Worm (Caenorhabditis elegans): ENCODE data around the gene nstp-4.

Gene nstp-4

DNA sequence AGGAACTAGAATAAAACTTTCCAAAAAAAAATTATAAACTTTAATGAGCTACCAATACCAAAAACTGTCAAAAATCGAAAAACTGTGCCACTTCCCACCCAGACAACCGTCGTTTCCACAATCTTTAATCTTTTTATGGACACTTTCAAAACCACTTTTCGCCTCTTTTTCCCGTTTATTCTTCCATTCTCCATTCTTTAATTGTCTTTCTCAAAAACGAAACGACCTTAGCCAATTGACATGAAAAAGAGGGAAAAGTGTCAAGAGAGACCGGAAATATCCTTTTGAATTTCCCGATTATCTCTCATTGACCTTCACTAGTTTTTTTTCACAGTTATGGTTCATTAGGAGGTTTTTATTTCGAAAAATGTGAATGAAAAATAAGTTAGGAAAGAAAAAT is 17.1 kb upstream of the nstp-4 start:
- TF ChIP-seq ztf-23 (GFP tag; IDR thresholded peaks at IDR 0.05) (no peak), med-1 (GFP tag; optimal IDR thresholded peaks at IDR 0.05; ENCODE audit: insufficient read depth) (no peak), ref-1 (GFP tag; conservative IDR thresholded peaks at IDR 0.05) (no peak), cog-1 (tag; optimal IDR thresholded peaks at IDR 0.05) (no peak), klf-2 (GFP tag; conservative IDR thresholded peaks at IDR 0.05) (no peak), ztf-29 (GFP tag; IDR thresholded peaks at IDR 0.05) (no peak), tab-1 (GFP tag; IDR thresholded peaks at IDR 0.05) (no peak), flt-1 (GFP tag; IDR thresholded peaks at IDR 0.05) (no peak), T22C8.4 (GFP tag; IDR thresholded peaks at IDR 0.05) (no peak)

DNA sequence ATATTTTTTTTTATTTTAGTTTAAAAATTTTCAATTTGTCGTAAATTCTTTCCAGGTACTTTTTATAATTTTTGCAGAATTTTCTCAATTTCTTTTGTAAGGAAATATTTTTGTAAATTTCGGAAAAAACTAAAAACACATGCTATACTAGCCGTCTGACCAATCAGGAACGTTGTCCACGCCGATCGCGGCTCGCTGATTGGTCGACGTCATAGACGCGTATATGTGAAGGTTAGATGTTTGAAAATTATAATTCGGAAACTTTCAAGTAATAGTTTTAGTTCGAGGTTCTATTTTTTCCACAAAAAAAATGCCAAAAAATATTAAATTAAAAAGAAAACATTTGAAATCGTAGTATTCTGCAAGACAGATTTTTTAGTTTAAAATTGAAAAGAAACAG is 16.4 kb upstream of the nstp-4 start:
- no peak for TF ChIP-seq ref-1 (GFP tag; conservative IDR thresholded peaks at IDR 0.05)
- TF ChIP-seq ztf-29 (GFP tag; IDR thresholded peaks at IDR 0.05) = no peak
- TF ChIP-seq cog-1 (tag; optimal IDR thresholded peaks at IDR 0.05) = no peak
- TF ChIP-seq T22C8.4 (GFP tag; IDR thresholded peaks at IDR 0.05) = no peak
- no peak for TF ChIP-seq flt-1 (GFP tag; IDR thresholded peaks at IDR 0.05)
- TF ChIP-seq ztf-23 (GFP tag; IDR thresholded peaks at IDR 0.05) = no peak
- no peak for TF ChIP-seq klf-2 (GFP tag; conservative IDR thresholded peaks at IDR 0.05)

DNA sequence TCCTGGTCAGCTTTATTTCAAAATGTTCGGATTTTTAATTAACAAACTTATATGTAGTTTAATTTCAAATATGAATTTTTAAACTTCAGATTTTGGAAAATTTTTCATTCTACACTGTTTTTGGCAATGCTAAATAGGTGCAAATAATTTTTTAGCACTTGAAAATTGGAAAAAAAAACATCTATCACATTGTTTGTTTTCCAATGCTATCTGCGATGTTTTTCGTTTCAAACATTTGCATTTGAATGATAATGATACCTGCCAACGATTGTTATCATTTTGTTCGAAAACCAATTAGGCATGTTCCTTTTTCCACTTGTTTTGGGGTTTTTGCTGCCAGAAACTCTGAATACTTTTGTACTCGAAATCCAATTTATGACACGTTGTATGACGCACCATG is 13.7 kb upstream of the nstp-4 start, which contains the start of gene C03H5.4:
TSS of gene C03H5.4 (plus strand) at position 301 of the 400 bp plus-strand sequence.
- no peak for TF ChIP-seq ztf-29 (GFP tag; IDR thresholded peaks at IDR 0.05)
- no peak for TF ChIP-seq med-1 (GFP tag; optimal IDR thresholded peaks at IDR 0.05; ENCODE audit: insufficient read depth)
- no peak for TF ChIP-seq ztf-23 (GFP tag; IDR thresholded peaks at IDR 0.05)
- TF ChIP-seq T22C8.4 (GFP tag; IDR thresholded peaks at IDR 0.05) = no peak
- TF ChIP-seq klf-2 (GFP tag; conservative IDR thresholded peaks at IDR 0.05) = no peak
- TF ChIP-seq cog-1 (tag; optimal IDR thresholded peaks at IDR 0.05) = no peak
- no peak for TF ChIP-seq flt-1 (GFP tag; IDR thresholded peaks at IDR 0.05)
- TF ChIP-seq tab-1 (GFP tag; IDR thresholded peaks at IDR 0.05) = no peak
- no peak for TF ChIP-seq ref-1 (GFP tag; conservative IDR thresholded peaks at IDR 0.05)

DNA sequence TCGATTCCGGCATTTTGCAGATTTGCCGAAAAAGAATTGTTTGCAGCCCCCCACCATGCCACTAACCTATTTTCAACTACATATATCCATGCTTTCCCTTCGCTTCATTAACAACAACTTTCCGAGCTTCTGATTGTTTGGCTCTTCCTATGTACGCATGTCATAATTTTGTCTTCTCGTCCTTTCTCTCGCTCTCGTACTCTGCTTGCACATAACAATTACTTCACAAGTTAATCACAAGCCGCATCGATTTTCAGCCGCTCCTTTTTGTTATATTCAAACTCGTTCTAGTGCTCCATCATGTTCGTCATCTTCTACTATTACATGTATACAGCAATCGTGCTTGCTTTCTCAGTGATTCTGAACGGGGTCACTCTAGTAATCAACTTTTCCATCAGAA is 10.3 kb upstream of the nstp-4 start, which contains the start of gene C03H5.9:
TSS of gene C03H5.9 (plus strand) at position 301 of the 400 bp plus-strand sequence.
- TF ChIP-seq tab-1 (GFP tag; IDR thresholded peaks at IDR 0.05) (no peak), klf-2 (GFP tag; conservative IDR thresholded peaks at IDR 0.05) (no peak), med-1 (GFP tag; optimal IDR thresholded peaks at IDR 0.05; ENCODE audit: insufficient read depth) (no peak), T22C8.4 (GFP tag; IDR thresholded peaks at IDR 0.05) (no peak), ztf-23 (GFP tag; IDR thresholded peaks at IDR 0.05) (no peak), ref-1 (GFP tag; conservative IDR thresholded peaks at IDR 0.05) (no peak), flt-1 (GFP tag; IDR thresholded peaks at IDR 0.05) (no peak), cog-1 (tag; optimal IDR thresholded peaks at IDR 0.05) (no peak), ztf-29 (GFP tag; IDR thresholded peaks at IDR 0.05) (no peak)

DNA sequence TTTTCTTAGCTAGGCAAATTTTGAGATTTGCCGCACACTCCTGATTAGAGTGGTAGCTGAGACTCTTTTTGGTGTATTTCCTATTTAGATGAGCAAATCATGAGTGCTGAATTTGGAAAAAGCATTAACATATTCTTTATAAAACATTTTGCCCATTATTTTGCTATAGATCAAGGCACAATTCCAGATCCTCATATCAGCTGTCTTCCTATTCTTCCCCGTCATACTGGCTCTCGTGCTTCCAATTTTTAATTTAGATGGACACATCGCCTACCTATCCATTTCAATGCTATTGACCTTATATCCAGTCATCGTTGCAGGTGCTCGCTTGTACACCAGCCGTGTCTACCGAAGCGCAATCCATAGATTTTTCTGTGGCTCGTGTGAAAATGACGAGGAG is 8.7 kb upstream of the nstp-4 start, which contains the start of gene C03H5.7:
TSS of gene C03H5.7 (plus strand) at position 301 of the 400 bp plus-strand sequence.
- TF ChIP-seq cog-1 (tag; optimal IDR thresholded peaks at IDR 0.05) (no peak), ztf-23 (GFP tag; IDR thresholded peaks at IDR 0.05) (no peak), ref-1 (GFP tag; conservative IDR thresholded peaks at IDR 0.05) (no peak), ztf-29 (GFP tag; IDR thresholded peaks at IDR 0.05) (no peak), tab-1 (GFP tag; IDR thresholded peaks at IDR 0.05) (no peak), med-1 (GFP tag; optimal IDR thresholded peaks at IDR 0.05; ENCODE audit: insufficient read depth) (no peak), T22C8.4 (GFP tag; IDR thresholded peaks at IDR 0.05) (no peak), flt-1 (GFP tag; IDR thresholded peaks at IDR 0.05) (no peak), klf-2 (GFP tag; conservative IDR thresholded peaks at IDR 0.05) (no peak)

DNA sequence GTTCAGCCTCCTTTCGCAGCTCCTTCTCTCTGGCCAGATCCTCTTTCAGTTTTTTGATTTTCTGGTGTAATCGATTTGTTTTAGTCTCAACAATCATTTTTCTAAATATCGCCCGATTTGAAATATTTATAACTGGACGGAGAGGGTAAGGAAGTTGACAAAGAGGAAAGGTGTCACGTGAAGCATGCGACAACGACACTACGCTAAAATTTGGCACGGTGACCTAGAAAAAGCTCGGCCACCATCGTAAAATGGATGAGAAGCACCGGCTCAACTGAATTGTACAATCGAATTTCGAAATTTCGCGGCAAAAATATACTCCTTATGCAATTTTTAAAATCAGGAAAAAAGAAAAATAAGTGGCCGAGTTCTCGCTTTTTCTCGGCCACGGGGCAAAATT is 3.4 kb upstream of the nstp-4 start, which contains the start of gene C03H5.5:
TSS of gene C03H5.5 (minus strand) at position 101 of the 400 bp plus-strand sequence.
- TF ChIP-seq med-1 (GFP tag; optimal IDR thresholded peaks at IDR 0.05; ENCODE audit: insufficient read depth) = no peak
- no peak for TF ChIP-seq ztf-29 (GFP tag; IDR thresholded peaks at IDR 0.05)
- TF ChIP-seq tab-1 (GFP tag; IDR thresholded peaks at IDR 0.05) = no peak
- TF ChIP-seq klf-2 (GFP tag; conservative IDR thresholded peaks at IDR 0.05) = no peak
- TF ChIP-seq cog-1 (tag; optimal IDR thresholded peaks at IDR 0.05) = no peak
- no peak for TF ChIP-seq ref-1 (GFP tag; conservative IDR thresholded peaks at IDR 0.05)
- no peak for TF ChIP-seq ztf-23 (GFP tag; IDR thresholded peaks at IDR 0.05)
- no peak for TF ChIP-seq T22C8.4 (GFP tag; IDR thresholded peaks at IDR 0.05)
- TF ChIP-seq flt-1 (GFP tag; IDR thresholded peaks at IDR 0.05) = no peak

DNA sequence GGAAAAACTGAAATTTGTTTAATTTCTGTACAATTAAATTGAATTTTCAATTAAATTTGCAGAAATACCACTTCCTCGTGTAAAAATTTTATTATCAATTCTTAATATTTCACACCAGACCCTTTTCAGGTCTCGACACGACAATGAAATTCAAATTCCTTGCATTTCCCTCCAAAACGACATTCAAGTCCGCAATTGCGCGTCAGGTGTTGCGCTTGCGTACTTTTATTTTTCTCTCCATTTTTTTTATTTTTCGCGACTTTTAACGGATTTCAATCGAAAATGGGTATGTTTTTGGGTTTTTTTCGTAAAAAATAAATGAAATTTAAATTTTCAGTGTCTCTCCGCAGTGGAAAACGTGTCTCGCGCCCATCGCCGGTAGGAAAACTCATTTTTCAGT is 2.7 kb upstream of the nstp-4 start, which contains the start of gene C03H5.3:
TSS of gene C03H5.3 (plus strand) at position 132 of the 400 bp plus-strand sequence.
- TF ChIP-seq ztf-23 (GFP tag; IDR thresholded peaks at IDR 0.05) (no peak), T22C8.4 (GFP tag; IDR thresholded peaks at IDR 0.05) (no peak), flt-1 (GFP tag; IDR thresholded peaks at IDR 0.05) (no peak), klf-2 (GFP tag; conservative IDR thresholded peaks at IDR 0.05) (no peak), med-1 (GFP tag; optimal IDR thresholded peaks at IDR 0.05; ENCODE audit: insufficient read depth) (no peak), cog-1 (tag; optimal IDR thresholded peaks at IDR 0.05) (no peak), tab-1 (GFP tag; IDR thresholded peaks at IDR 0.05) (no peak), ref-1 (GFP tag; conservative IDR thresholded peaks at IDR 0.05) (no peak), ztf-29 (GFP tag; IDR thresholded peaks at IDR 0.05) (no peak)

DNA sequence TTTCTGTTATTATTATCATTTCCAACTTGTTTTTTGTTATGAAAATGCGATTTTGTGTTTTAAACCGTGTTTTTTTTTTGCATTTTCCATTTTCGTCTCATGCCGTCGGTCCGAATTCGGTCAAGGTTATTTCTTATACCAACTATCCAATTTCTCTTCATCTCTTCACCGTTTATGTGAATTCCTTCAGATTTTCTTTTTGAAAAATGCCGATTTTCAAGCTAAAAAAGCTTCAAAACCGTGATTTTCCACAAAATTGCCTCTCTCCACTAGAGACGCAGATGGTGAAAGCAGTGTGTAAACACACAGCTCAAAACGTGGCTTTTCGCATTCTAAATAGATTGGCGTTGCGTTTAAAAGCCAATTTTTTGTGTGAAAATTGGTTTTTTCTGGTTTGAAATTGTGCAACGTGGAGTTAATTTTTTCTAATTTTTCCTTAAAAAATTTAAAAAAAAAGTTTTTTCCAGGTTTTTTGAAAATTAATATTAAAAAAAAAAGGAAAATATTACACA is 733 bp upstream of the nstp-4 start:
- TF ChIP-seq ref-1 (GFP tag; conservative IDR thresholded peaks at IDR 0.05) (no peak), tab-1 (GFP tag; IDR thresholded peaks at IDR 0.05) (no peak), med-1 (GFP tag; optimal IDR thresholded peaks at IDR 0.05; ENCODE audit: insufficient read depth) (no peak), klf-2 (GFP tag; conservative IDR thresholded peaks at IDR 0.05) (no peak)

DNA sequence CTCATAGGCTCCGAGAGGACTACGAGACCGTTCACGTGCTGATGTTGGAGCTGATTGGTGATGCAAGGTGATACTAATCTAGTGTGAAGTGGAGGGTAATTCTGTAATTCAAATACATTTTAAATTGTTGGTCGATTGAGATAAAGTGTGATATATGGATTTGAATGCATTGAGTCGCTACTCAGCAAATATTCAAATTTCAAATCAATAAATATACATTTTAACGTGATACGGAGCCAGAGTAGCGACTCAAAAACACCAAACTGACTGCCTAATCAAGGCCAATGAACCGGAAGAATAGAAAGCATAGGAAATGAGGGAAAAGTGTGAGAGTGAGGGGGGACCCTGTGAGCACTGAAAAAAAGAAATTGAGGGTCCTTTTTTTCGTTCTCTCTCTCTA is 10.7 kb downstream of the nstp-4 start, which contains the start of gene C03H5.6:
TSS of gene C03H5.6 (minus strand) at position 101 of the 400 bp plus-strand sequence.
- no peak for TF ChIP-seq ztf-29 (GFP tag; IDR thresholded peaks at IDR 0.05)
- no peak for TF ChIP-seq cog-1 (tag; optimal IDR thresholded peaks at IDR 0.05)
- TF ChIP-seq ref-1 (GFP tag; conservative IDR thresholded peaks at IDR 0.05) = no peak
- TF ChIP-seq med-1 (GFP tag; optimal IDR thresholded peaks at IDR 0.05; ENCODE audit: insufficient read depth) = no peak
- TF ChIP-seq T22C8.4 (GFP tag; IDR thresholded peaks at IDR 0.05) = no peak
- no peak for TF ChIP-seq ztf-23 (GFP tag; IDR thresholded peaks at IDR 0.05)
- TF ChIP-seq klf-2 (GFP tag; conservative IDR thresholded peaks at IDR 0.05) = no peak
- no peak for TF ChIP-seq tab-1 (GFP tag; IDR thresholded peaks at IDR 0.05)
- no peak for TF ChIP-seq flt-1 (GFP tag; IDR thresholded peaks at IDR 0.05)
